Fruit fly (Drosophila melanogaster): ENCODE results near the gene lost.
A peak's percentile ranks its signal among the peaks of the same experiment; 100 is the strongest.

lost gene

DNA sequence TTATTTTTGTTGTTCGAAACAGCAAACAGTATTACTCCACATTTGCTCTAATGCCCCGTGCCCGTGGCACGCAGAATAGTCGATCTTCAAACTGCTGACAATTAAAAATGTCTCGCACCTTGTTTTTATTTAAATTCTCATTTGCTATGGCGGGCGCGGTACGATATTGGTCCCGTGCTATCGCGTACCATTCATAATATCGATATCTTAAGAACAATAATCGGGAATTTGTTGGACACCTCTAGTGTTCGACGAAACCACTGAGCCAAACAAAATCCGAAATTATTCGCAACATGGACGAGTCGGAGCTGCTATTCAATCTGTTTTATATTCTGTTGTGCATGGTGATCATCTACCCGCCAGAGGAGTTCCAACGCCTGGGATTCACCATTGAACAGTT lies 12.7 kb upstream of the lost start, which contains the start of gene CG14646 (continued):
- TF ChIP-seq ERR (GFP tag; optimal IDR thresholded peaks at IDR 0.05): no peak
- peak; percentile 64; the same call in 1 of the 2 replicates for TF ChIP-seq MBD-R2 (GFP tag; IDR thresholded peaks at IDR 0.05)
- peak; percentile 30 for TF ChIP-seq CG1603 (tag; optimal IDR thresholded peaks at IDR 0.05)
- TF ChIP-seq Max (GFP tag; optimal IDR thresholded peaks at IDR 0.05): no peak
- TF ChIP-seq CG17829 (tag; optimal IDR thresholded peaks at IDR 0.05): peak; percentile 8
- no peak for TF ChIP-seq CG14710 (tag; optimal IDR thresholded peaks at IDR 0.05)
- peak; percentile 80 for TF ChIP-seq Med (GFP tag)
- peak; percentile 61 for TF ChIP-seq CG2116 (GFP tag; optimal IDR thresholded peaks at IDR 0.05)
- TF ChIP-seq knrl (GFP tag; IDR thresholded peaks at IDR 0.05; ENCODE audit: partially characterized antibody): peak; percentile 73; the same call in 2 of the 3 replicates
- TF ChIP-seq MESR4 (GFP tag; optimal IDR thresholded peaks at IDR 0.05): peak; percentile 59
- 0 out of 4 replicates have a peak, but pooled peaks have one; percentile 65 for TF ChIP-seq chinmo (GFP tag; IDR thresholded peaks at IDR 0.05; ENCODE audit: partially characterized antibody)
- TF ChIP-seq kah (GFP tag; optimal IDR thresholded peaks at IDR 0.05): peak; percentile 37
- TF ChIP-seq ro (GFP tag; IDR thresholded peaks at IDR 0.05): no peak
- peak; percentile 29 for TF ChIP-seq YL-1 (GFP tag; optimal IDR thresholded peaks at IDR 0.05)
- no peak for TF ChIP-seq Blimp-1 (GFP tag; optimal IDR thresholded peaks at IDR 0.05)
- peak; percentile 84 for TF ChIP-seq BEAF-32 (GFP tag; optimal IDR thresholded peaks at IDR 0.05)
- TF ChIP-seq Doc3 (GFP tag; IDR thresholded peaks at IDR 0.05; ENCODE audit: partially characterized antibody): peak; percentile 87
- TF ChIP-seq bowl (GFP tag; IDR thresholded peaks at IDR 0.05): no peak
- TF ChIP-seq inv (GFP tag; IDR thresholded peaks at IDR 0.05; ENCODE audit: partially characterized antibody): peak; percentile 65
- peak; percentile 83 for TF ChIP-seq Dref (GFP tag; IDR thresholded peaks at IDR 0.05)
- no peak for TF ChIP-seq ssp (GFP tag; IDR thresholded peaks at IDR 0.05)
- TF ChIP-seq CG30020 (tag; optimal IDR thresholded peaks at IDR 0.05): peak; percentile 7
- TF ChIP-seq CG15514 (GFP tag; optimal IDR thresholded peaks at IDR 0.05): peak; percentile 30
- peak; percentile 20 for TF ChIP-seq CG10267 (tag; optimal IDR thresholded peaks at IDR 0.05)
- TF ChIP-seq CG34224 (GFP tag; IDR thresholded peaks at IDR 0.05; ENCODE audit: partially characterized antibody): peak; percentile 92
- peak; percentile 55 for TF ChIP-seq CG4617 (GFP tag; optimal IDR thresholded peaks at IDR 0.05; ENCODE audit: borderline replicate concordance)
- TF ChIP-seq slbo (GFP tag; IDR thresholded peaks at IDR 0.05): no peak
- TF ChIP-seq CG11504 (tag; optimal IDR thresholded peaks at IDR 0.05): no peak
- TF ChIP-seq sna (GFP tag; IDR thresholded peaks at IDR 0.05; ENCODE audit: partially characterized antibody): peak; percentile 78
- TF ChIP-seq pzg (GFP tag; optimal IDR thresholded peaks at IDR 0.05): peak; percentile 69
- no peak for TF ChIP-seq en (GFP tag; optimal IDR thresholded peaks at IDR 0.05)
- no peak for TF ChIP-seq NK7.1 (GFP tag; optimal IDR thresholded peaks at IDR 0.05)
- peak; percentile 94 for TF ChIP-seq unc-4 (GFP tag; IDR thresholded peaks at IDR 0.05; ENCODE audit: partially characterized antibody)
- peak; percentile 24 for TF ChIP-seq Ets97D (GFP tag; optimal IDR thresholded peaks at IDR 0.05)
- peak; percentile 86 for TF ChIP-seq Dll (GFP tag; IDR thresholded peaks at IDR 0.05; ENCODE audit: partially characterized antibody)
- no peak for TF ChIP-seq CG1233 (GFP tag; optimal IDR thresholded peaks at IDR 0.05)
- TF ChIP-seq yki (optimal IDR thresholded peaks at IDR 0.05): no peak
- no peak for TF ChIP-seq CG14014 (GFP tag; IDR thresholded peaks at IDR 0.05)
- TF ChIP-seq mld (GFP tag; IDR thresholded peaks at IDR 0.05; ENCODE audit: partially characterized antibody): peak; percentile 85; the same call in 2 of the 3 replicates
- TF ChIP-seq Opbp (GFP tag; IDR thresholded peaks at IDR 0.05; ENCODE audit: partially characterized antibody): peak; percentile 82; the same call in 2 of the 3 replicates
- TF ChIP-seq gcm2 (GFP tag; optimal IDR thresholded peaks at IDR 0.05): no peak
- TF ChIP-seq CG16813 (GFP tag; IDR thresholded peaks at IDR 0.05; ENCODE audit: partially characterized antibody): peak; percentile 86
- TF ChIP-seq bsh (GFP tag; optimal IDR thresholded peaks at IDR 0.05): no peak
- peak; percentile 66 for TF ChIP-seq CG7963 (GFP tag; IDR thresholded peaks at IDR 0.05; ENCODE audit: partially characterized antibody)
- TF ChIP-seq Myb (GFP tag; optimal IDR thresholded peaks at IDR 0.05): peak; percentile 15
- no peak for TF ChIP-seq fd96Cb (tag; optimal IDR thresholded peaks at IDR 0.05)
- peak; percentile 13 for TF ChIP-seq sens (GFP tag)
- no peak for TF ChIP-seq Poxn (GFP tag; IDR thresholded peaks at IDR 0.05)
- TF ChIP-seq bbx (GFP tag; IDR thresholded peaks at IDR 0.05; ENCODE audit: partially characterized antibody): peak; percentile 92

All from whole organism, embryonic.